Worm (Caenorhabditis elegans): Measurements from ENCODE around the gene F52D10.2.

Gene F52D10.2

ce11 chrX:11591620-11592019 is at the start of gene F52D10.2:
Gene F52D10.2 (minus strand): TSS chrX:11591720.
- TF ChIP-seq nhr-21 (tag; optimal IDR thresholded peaks at IDR 0.05) (no peak), lsy-2 (tag; optimal IDR thresholded peaks at IDR 0.05) (no peak), alr-1 (tag; optimal IDR thresholded peaks at IDR 0.05) (no peak), elt-3 (tag; optimal IDR thresholded peaks at IDR 0.05) (no peak), unc-39 (tag; optimal IDR thresholded peaks at IDR 0.05) (no peak), unc-62 (GFP tag; optimal IDR thresholded peaks at IDR 0.05) (no peak), peb-1 (tag; optimal IDR thresholded peaks at IDR 0.05) (no peak), fos-1 (tag; optimal IDR thresholded peaks at IDR 0.05) (no peak)

- TF ChIP-seq nhr-11 (tag; optimal IDR thresholded peaks at IDR 0.05) (no peak), zag-1 (tag; optimal IDR thresholded peaks at IDR 0.05) (peak; percentile 60), sma-9 (GFP tag; optimal IDR thresholded peaks at IDR 0.05) (peak; percentile 14), sma-9 (tag; optimal IDR thresholded peaks at IDR 0.05) (no peak), unc-55 (GFP tag; optimal IDR thresholded peaks at IDR 0.05) (peak; percentile 58), crh-2 (tag; optimal IDR thresholded peaks at IDR 0.05) (no peak), nhr-129 (tag; optimal IDR thresholded peaks at IDR 0.05) (peak; percentile 24), C34F6.9 (tag; optimal IDR thresholded peaks at IDR 0.05) (peak; percentile 48), egl-27 (tag; optimal IDR thresholded peaks at IDR 0.05) (peak; percentile 16), nhr-12 (tag; optimal IDR thresholded peaks at IDR 0.05) (no peak)
Observed at ce11 chrX:11640463-11640995, 49.0 kb upstream of the F52D10.2 start.

ce11 chrX:11638987-11639386 is 47.5 kb upstream of the F52D10.2 start:
- TF ChIP-seq sma-9 (GFP tag; optimal IDR thresholded peaks at IDR 0.05) (no peak), sma-9 (tag; optimal IDR thresholded peaks at IDR 0.05) (no peak), sma-3 (GFP tag; optimal IDR thresholded peaks at IDR 0.05) (no peak), ceh-16 (tag; optimal IDR thresholded peaks at IDR 0.05) (no peak), zag-1 (tag; optimal IDR thresholded peaks at IDR 0.05) (no peak), lin-39 (tag; optimal IDR thresholded peaks at IDR 0.05) (no peak), C34F6.9 (tag; optimal IDR thresholded peaks at IDR 0.05) (no peak), crh-2 (tag; optimal IDR thresholded peaks at IDR 0.05) (no peak), dmd-4 (tag; optimal IDR thresholded peaks at IDR 0.05) (no peak)

- TF ChIP-seq elt-1 (tag; optimal IDR thresholded peaks at IDR 0.05), result no peak
- no peak for TF ChIP-seq nhr-237 (tag; optimal IDR thresholded peaks at IDR 0.05)
- TF ChIP-seq nhr-21 (tag; optimal IDR thresholded peaks at IDR 0.05), result no peak
- no peak for TF ChIP-seq fos-1 (tag; optimal IDR thresholded peaks at IDR 0.05)
- TF ChIP-seq unc-39 (tag; optimal IDR thresholded peaks at IDR 0.05), result no peak
- TF ChIP-seq unc-55 (GFP tag; optimal IDR thresholded peaks at IDR 0.05), result no peak
- no peak for TF ChIP-seq lin-13 (GFP tag; optimal IDR thresholded peaks at IDR 0.05)
- TF ChIP-seq egl-27 (tag; optimal IDR thresholded peaks at IDR 0.05), result no peak
- no peak for TF ChIP-seq blmp-1 (tag; optimal IDR thresholded peaks at IDR 0.05; ENCODE audit: insufficient read depth)
- TF ChIP-seq crh-2 (tag; optimal IDR thresholded peaks at IDR 0.05), result no peak
- no peak for TF ChIP-seq ztf-4 (tag; optimal IDR thresholded peaks at IDR 0.05)
- TF ChIP-seq lin-39 (tag; optimal IDR thresholded peaks at IDR 0.05), result no peak
- TF ChIP-seq skn-1 (tag; optimal IDR thresholded peaks at IDR 0.05), result no peak
- no peak for TF ChIP-seq ztf-1 (GFP tag; conservative IDR thresholded peaks at IDR 0.05)
- TF ChIP-seq elt-3 (tag; optimal IDR thresholded peaks at IDR 0.05), result no peak
- TF ChIP-seq nhr-129 (tag; optimal IDR thresholded peaks at IDR 0.05), result no peak
- TF ChIP-seq ceh-82 (tag; optimal IDR thresholded peaks at IDR 0.05), result no peak
- no peak for TF ChIP-seq ZK546.5 (tag; optimal IDR thresholded peaks at IDR 0.05)
Observed at ce11 chrX:11637721-11638120, 46.2 kb upstream of the F52D10.2 start.

- TF ChIP-seq sem-4 (tag; optimal IDR thresholded peaks at IDR 0.05) (no peak), elt-3 (tag; optimal IDR thresholded peaks at IDR 0.05) (no peak), unc-62 (GFP tag; optimal IDR thresholded peaks at IDR 0.05) (no peak), nhr-25 (tag; optimal IDR thresholded peaks at IDR 0.05) (no peak), unc-55 (GFP tag; optimal IDR thresholded peaks at IDR 0.05) (no peak), Y55F3AM.14 (GFP tag; optimal IDR thresholded peaks at IDR 0.05) (no peak), nhr-10 (tag; optimal IDR thresholded peaks at IDR 0.05) (no peak), crh-2 (tag; optimal IDR thresholded peaks at IDR 0.05) (no peak), dmd-4 (tag; optimal IDR thresholded peaks at IDR 0.05) (no peak), aly-2 (tag; optimal IDR thresholded peaks at IDR 0.05) (no peak), mab-5 (tag; optimal IDR thresholded peaks at IDR 0.05) (no peak), blmp-1 (tag; optimal IDR thresholded peaks at IDR 0.05; ENCODE audit: insufficient read depth) (no peak), F13H6.1 (tag; optimal IDR thresholded peaks at IDR 0.05) (no peak), nhr-23 (tag; optimal IDR thresholded peaks at IDR 0.05) (no peak), nhr-11 (tag; optimal IDR thresholded peaks at IDR 0.05) (no peak), egl-27 (tag; optimal IDR thresholded peaks at IDR 0.05) (no peak), fos-1 (tag; optimal IDR thresholded peaks at IDR 0.05) (no peak), elt-1 (tag; optimal IDR thresholded peaks at IDR 0.05) (no peak), snpc-4 (tag; optimal IDR thresholded peaks at IDR 0.05) (no peak)
Observed at ce11 chrX:11633278-11633677, 41.8 kb upstream of the F52D10.2 start.

All from whole organism, L2 larva.